Fruit fly (Drosophila melanogaster): Measurements from ENCODE around the gene Ulp1.

dm6 chrX:19229855-19230433 is 22.0 kb upstream of the Ulp1 start:
- TF ChIP-seq usp (GFP tag; optimal IDR thresholded peaks at IDR 0.05) (no peak), EcR (GFP tag; optimal IDR thresholded peaks at IDR 0.05) (no peak), psq (optimal IDR thresholded peaks at IDR 0.05) (no peak), pan (optimal IDR thresholded peaks at IDR 0.05) (no peak), CG8478 (optimal IDR thresholded peaks at IDR 0.05) (no peak), Dll (optimal IDR thresholded peaks at IDR 0.05) (no peak)
